Worm (Caenorhabditis elegans) whole organism, L3 larva: ENCODE results near the gene ahsa-1.

Source experiments
- ama-1 ChIP-seq: fragments of 150-350 bp; optimal IDR thresholded peaks from 2 replicates; lab custom pipeline; 2018
- pqm-1 ChIP-seq: fragments of 150-350 bp; optimal IDR thresholded peaks from 2 replicates; lab custom pipeline; 2017; ENCODE audit warnings: missing biosample characterization, missing genetic modification characterization, inconsistent platforms
- unc-39 ChIP-seq: sonication (generic microtip); optimal IDR thresholded peaks from 4 replicates; lab custom pipeline; 2017; ENCODE audit warnings: missing biosample characterization, missing genetic modification characterization

DNA sequence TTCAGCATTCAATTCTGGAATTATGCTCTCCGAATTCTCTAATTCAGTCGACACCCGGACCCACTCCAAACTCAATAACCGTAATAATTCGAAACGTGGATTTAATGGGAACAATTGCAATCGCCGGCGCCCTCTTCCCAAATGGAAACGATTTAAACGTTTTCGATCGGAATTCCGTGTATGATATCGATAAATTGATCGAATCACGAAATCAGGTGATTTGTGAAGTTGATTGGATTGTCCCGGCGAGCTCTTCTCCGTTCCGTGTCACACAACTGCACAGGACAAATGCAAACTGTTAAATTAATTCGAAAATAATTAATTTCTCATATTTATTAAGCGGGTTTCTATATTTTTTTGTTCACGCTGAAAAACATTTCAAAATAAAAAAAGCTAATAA is 29.3 kb downstream of the ahsa-1 start, which contains the start of gene C25D7.16:
- TF ChIP-seq unc-39 (tag; lab: Kevin White, UChicago): no peak
- no peak for TF ChIP-seq ama-1
- TF ChIP-seq pqm-1 (tag; lab: Kevin White, UChicago): no peak
